Fruit fly (Drosophila melanogaster): ENCODE measurements around the gene CG46397.

CG46397 gene

dm6 chr2L:8997285-8997684 lies 50.2 kb downstream of the CG46397 start, which contains the start of the genes alien and CG18661:
Gene alien, minus strand, starts transcription at chr2L:8997379.
Gene CG18661, plus strand, starts transcription at chr2L:8997605.
- TF ChIP-seq CG32121 (GFP tag; IDR thresholded peaks at IDR 0.05) (peak; percentile 88), EcR (GFP tag; optimal IDR thresholded peaks at IDR 0.05) (no peak), CG17806 (tag; optimal IDR thresholded peaks at IDR 0.05) (peak; percentile 50), CG9948 (tag; optimal IDR thresholded peaks at IDR 0.05) (peak; percentile 53), CG10348 (GFP tag; IDR thresholded peaks at IDR 0.05) (peak; percentile 92), D1 (tag; optimal IDR thresholded peaks at IDR 0.05) (no peak), CG8301 (tag; optimal IDR thresholded peaks at IDR 0.05) (peak; percentile 60), Pif1B (GFP tag; optimal IDR thresholded peaks at IDR 0.05) (no peak), Pif1A (GFP tag; optimal IDR thresholded peaks at IDR 0.05) (peak; percentile 95), CG34367 (tag; optimal IDR thresholded peaks at IDR 0.05) (peak; percentile 50), Snoo (tag; optimal IDR thresholded peaks at IDR 0.05) (peak; percentile 96), CG4496 (GFP tag; IDR thresholded peaks at IDR 0.05) (peak; percentile 94), rn (GFP tag; IDR thresholded peaks at IDR 0.05) (peak; percentile 92), CG13204 (GFP tag; optimal IDR thresholded peaks at IDR 0.05) (no peak), fd96Ca (GFP tag; IDR thresholded peaks at IDR 0.05) (peak; percentile 95), Ets98B (GFP tag; IDR thresholded peaks at IDR 0.05) (peak; percentile 93), CG12605 (GFP tag; IDR thresholded peaks at IDR 0.05) (peak; percentile 74), CG15710 (tag; optimal IDR thresholded peaks at IDR 0.05) (peak; percentile 71), CG14655 (GFP tag; optimal IDR thresholded peaks at IDR 0.05) (peak; percentile 77), CG8159 (tag; optimal IDR thresholded peaks at IDR 0.05) (peak; percentile 73), gl (tag; optimal IDR thresholded peaks at IDR 0.05) (peak; percentile 31)

Data from whole organism, pupa.